Worm (Caenorhabditis elegans) whole organism, L4 larva: ENCODE data around the gene lin-9.
A peak's percentile ranks its signal among the peaks of the same experiment; 100 is the strongest.

Experiments used
- F49E8.2 ChIP-seq: sonication (generic microtip); optimal IDR thresholded peaks from 2 replicates; lab custom pipeline; 2016; ENCODE audit warnings: missing compliant biosample characterization, mild to moderate bottlenecking, missing genetic modification characterization, borderline replicate concordance
- Y5F2A.4 ChIP-seq: fragments of 200-800 bp; sonication (Bioruptor generic); optimal IDR thresholded peaks from 2 replicates; lab custom pipeline; 2018; ENCODE audit warnings: mild to moderate bottlenecking, missing genetic modification characterization, missing compliant biosample characterization
- Y75B8A.6 ChIP-seq: fragments of 200-800 bp; sonication (Bioruptor generic); IDR thresholded peaks from 2 replicates; pipeline ENCODE4 v1.3.6; 2022; ENCODE audit warnings: missing genetic modification reagents, missing genetic modification characterization, missing compliant biosample characterization
- ZK546.5 ChIP-seq, 2 experiments: sonication (generic microtip); optimal IDR thresholded peaks; 2 replicates each; lab custom pipeline; 2017; ENCODE audit warnings: missing biosample characterization in 2 of 2, missing genetic modification characterization in 2 of 2
- ama-1 ChIP-seq: fragments of 150-350 bp; optimal IDR thresholded peaks from 2 replicates; lab custom pipeline; 2014; ENCODE audit warnings: inconsistent platforms, mixed read lengths
- arid-1 ChIP-seq: fragments of 200-800 bp; sonication (Bioruptor generic); conservative IDR thresholded peaks from 2 replicates; pipeline ENCODE4 v1.3.6; 2022; ENCODE audit warnings: missing genetic modification reagents, missing genetic modification characterization, missing compliant biosample characterization
- attf-4 ChIP-seq: sonication (generic microtip); optimal IDR thresholded peaks from 3 replicates; lab custom pipeline; 2017; ENCODE audit warnings: missing biosample characterization, missing genetic modification characterization
- ceh-20 ChIP-seq: fragments of 200-800 bp; sonication (Bioruptor generic); IDR thresholded peaks from 2 replicates; pipeline ENCODE4 v1.3.6; 2022; ENCODE audit warnings: missing genetic modification reagents, missing genetic modification characterization, missing compliant biosample characterization
- ceh-32 ChIP-seq: sonication (generic microtip); optimal IDR thresholded peaks from 2 replicates; lab custom pipeline; 2016; ENCODE audit warnings: mild to moderate bottlenecking, missing genetic modification characterization, missing compliant biosample characterization; ENCODE audit not compliant: poor library complexity
- ctbp-1 ChIP-seq: fragments of 200-800 bp; sonication (Bioruptor generic); IDR thresholded peaks from 2 replicates; pipeline ENCODE4 v1.3.6; 2022; ENCODE audit warnings: missing genetic modification reagents, missing genetic modification characterization, missing compliant biosample characterization
- dve-1 ChIP-seq: sonication (generic microtip); optimal IDR thresholded peaks from 2 replicates; lab custom pipeline; 2017; ENCODE audit warnings: antibody characterized with exemption, mild to moderate bottlenecking, missing genetic modification characterization, missing compliant biosample characterization; ENCODE audit not compliant: insufficient read depth
- egl-43 ChIP-seq: fragments of 200-800 bp; sonication (Bioruptor generic); IDR thresholded peaks from 2 replicates; pipeline ENCODE4 v1.3.6; 2022; ENCODE audit warnings: missing genetic modification reagents, missing genetic modification characterization, missing compliant biosample characterization
- hif-1 ChIP-seq, 2 experiments: sonication (generic microtip); optimal IDR thresholded peaks; 2 replicates each; lab custom pipeline; 2016 to 2017; ENCODE audit warnings: missing compliant biosample characterization in 2 of 2, missing genetic modification characterization in 2 of 2, missing genetic modification reagents in 2 of 2, missing genotype in 2 of 2, mild to moderate bottlenecking in 1 of 2
- hlh-30 ChIP-seq: sonication (generic microtip); optimal IDR thresholded peaks from 2 replicates; lab custom pipeline; 2017; ENCODE audit warnings: antibody characterized with exemption, mild to moderate bottlenecking, missing genetic modification characterization, missing compliant biosample characterization; ENCODE audit not compliant: insufficient read depth
- lim-7 ChIP-seq: fragments of 200-800 bp; sonication (Bioruptor generic); IDR thresholded peaks from 2 replicates; pipeline ENCODE4 v1.3.6; 2022; ENCODE audit warnings: missing genetic modification characterization, missing compliant biosample characterization
- lin-15B ChIP-seq: fragments of 150-350 bp; sonication (generic microtip); optimal IDR thresholded peaks from 3 replicates; lab custom pipeline; 2014; ENCODE audit warnings: missing biosample characterization, missing genetic modification characterization
- lir-3 ChIP-seq: sonication (generic microtip); optimal IDR thresholded peaks from 2 replicates; lab custom pipeline; 2016; ENCODE audit warnings: mild to moderate bottlenecking, missing genetic modification characterization, missing compliant biosample characterization
- lsy-2 ChIP-seq, 2 experiments: fragments of 150-350 bp in 1 of 2; sonication (generic microtip) in 1 of 2; optimal IDR thresholded peaks; 2 replicates each; lab custom pipeline; 2014 to 2017; ENCODE audit warnings: missing biosample characterization in 2 of 2, missing genetic modification characterization in 2 of 2
- madf-5 ChIP-seq, 2 experiments: fragments of 200-800 bp; sonication (Bioruptor generic); IDR thresholded peaks; 2 replicates each; pipeline ENCODE4 v1.3.6; 2022; ENCODE audit warnings: missing compliant biosample characterization in 2 of 2, missing genetic modification characterization in 2 of 2
- madf-9 ChIP-seq: fragments of 200-800 bp; sonication (Bioruptor generic); conservative IDR thresholded peaks from 2 replicates; pipeline ENCODE4 v1.3.6; 2022; ENCODE audit warnings: missing genetic modification reagents, missing genetic modification characterization, missing compliant biosample characterization
- mdt-29 ChIP-seq: fragments of 200-800 bp; sonication (Bioruptor generic); IDR thresholded peaks from 2 replicates; pipeline ENCODE4 v1.3.6; 2022; ENCODE audit warnings: missing genetic modification reagents, missing genetic modification characterization, missing compliant biosample characterization
- mep-1 ChIP-seq: fragments of 150-350 bp; sonication (generic microtip); optimal IDR thresholded peaks from 3 replicates; lab custom pipeline; 2014; ENCODE audit warnings: missing biosample characterization, missing genetic modification characterization
- mes-2 ChIP-seq: sonication (generic microtip); optimal IDR thresholded peaks from 2 replicates; lab custom pipeline; 2016; ENCODE audit warnings: missing genotype, mild to moderate bottlenecking, missing genetic modification characterization, missing compliant biosample characterization; ENCODE audit not compliant: poor library complexity, severe bottlenecking
- mxl-3 ChIP-seq: fragments of 200-800 bp; sonication (Bioruptor generic); optimal IDR thresholded peaks from 2 replicates; lab custom pipeline; 2018; ENCODE audit warnings: mild to moderate bottlenecking, missing genetic modification characterization, missing compliant biosample characterization
- nhr-10 ChIP-seq: fragments of 150-350 bp; optimal IDR thresholded peaks from 2 replicates; lab custom pipeline; 2014; ENCODE audit warnings: missing biosample characterization, missing genetic modification characterization
- nhr-11 ChIP-seq: fragments of 150-350 bp; optimal IDR thresholded peaks from 2 replicates; lab custom pipeline; 2014; ENCODE audit warnings: missing biosample characterization, missing genetic modification characterization
- nhr-25 ChIP-seq: sonication (generic microtip); optimal IDR thresholded peaks from 2 replicates; lab custom pipeline; 2017; ENCODE audit warnings: missing genetic modification characterization, mild to moderate bottlenecking, missing compliant biosample characterization, antibody characterized with exemption, moderate library complexity, borderline replicate concordance; ENCODE audit not compliant: insufficient read depth
- nhr-28 ChIP-seq: fragments of 150-350 bp; optimal IDR thresholded peaks from 2 replicates; lab custom pipeline; 2014; ENCODE audit warnings: missing biosample characterization, missing genetic modification characterization
- nhr-6 ChIP-seq: fragments of 150-350 bp; optimal IDR thresholded peaks from 2 replicates; lab custom pipeline; 2014; ENCODE audit warnings: missing biosample characterization, missing genetic modification characterization
- nhr-76 ChIP-seq: fragments of 150-350 bp; optimal IDR thresholded peaks from 2 replicates; lab custom pipeline; 2014; ENCODE audit warnings: missing biosample characterization, missing genetic modification characterization
- nhr-77 ChIP-seq: fragments of 150-350 bp; optimal IDR thresholded peaks from 2 replicates; lab custom pipeline; 2014; ENCODE audit warnings: missing biosample characterization, missing genetic modification characterization
- php-3 ChIP-seq: fragments of 200-800 bp; sonication (Bioruptor generic); IDR thresholded peaks from 2 replicates; pipeline ENCODE4 v1.3.6; 2022; ENCODE audit warnings: missing genetic modification reagents, missing genetic modification characterization, missing compliant biosample characterization
- rbr-2 ChIP-seq: sonication (generic microtip); optimal IDR thresholded peaks from 2 replicates; lab custom pipeline; 2016; ENCODE audit warnings: missing genotype, missing genetic modification characterization, missing compliant biosample characterization
- sdz-12 ChIP-seq: fragments of 200-800 bp; sonication (Bioruptor generic); optimal IDR thresholded peaks from 2 replicates; lab custom pipeline; 2018; ENCODE audit warnings: mild to moderate bottlenecking, missing genetic modification characterization, missing compliant biosample characterization
- snpc-1.2 ChIP-seq: fragments of 200-800 bp; sonication (Bioruptor generic); IDR thresholded peaks from 2 replicates; pipeline ENCODE4 v1.3.6; 2022; ENCODE audit warnings: missing genetic modification reagents, missing genetic modification characterization, missing compliant biosample characterization
- snpc-4 ChIP-seq: fragments of 150-350 bp; optimal IDR thresholded peaks from 2 replicates; lab custom pipeline; 2014; ENCODE audit warnings: missing biosample characterization, missing genetic modification characterization
- tag-97 ChIP-seq: fragments of 200-800 bp; sonication (Bioruptor generic); IDR thresholded peaks from 2 replicates; pipeline ENCODE4 v1.3.6; 2022; ENCODE audit warnings: missing genetic modification characterization, missing compliant biosample characterization
- tra-1 ChIP-seq: fragments of 200-800 bp; sonication (Bioruptor generic); IDR thresholded peaks from 2 replicates; pipeline ENCODE4 v1.3.6; 2022; ENCODE audit warnings: missing genetic modification reagents, missing genetic modification characterization, missing compliant biosample characterization
- unc-130 ChIP-seq: sonication (generic microtip); optimal IDR thresholded peaks from 2 replicates; lab custom pipeline; 2016; ENCODE audit warnings: missing genetic modification reagents, missing genetic modification characterization, missing compliant biosample characterization
- unc-39 ChIP-seq: sonication (generic microtip); optimal IDR thresholded peaks from 2 replicates; lab custom pipeline; 2017; ENCODE audit warnings: missing biosample characterization, missing genetic modification characterization
- unc-62 ChIP-seq, 3 experiments: fragments of 150-350 bp in 1 of 3; sonication (generic microtip); optimal IDR thresholded peaks in 2 of 3; peaks in 1 of 3; 1 replicate in 1 of 3; 2 replicates in 2 of 3; lab custom pipeline; 2014 to 2017; ENCODE audit warnings: missing biosample characterization in 3 of 3, missing genetic modification characterization in 3 of 3, missing genetic modification reagents in 3 of 3, missing genotype in 1 of 3
- zag-1 ChIP-seq: fragments of 150-350 bp; optimal IDR thresholded peaks from 2 replicates; lab custom pipeline; 2014; ENCODE audit warnings: missing biosample characterization, missing genetic modification characterization
- zfp-3 ChIP-seq: fragments of 200-800 bp; sonication (Bioruptor generic); conservative IDR thresholded peaks from 2 replicates; pipeline ENCODE4 v1.3.6; 2022; ENCODE audit warnings: missing genetic modification reagents, missing genetic modification characterization, missing compliant biosample characterization
- zip-11 ChIP-seq: fragments of 200-800 bp; sonication (Bioruptor generic); IDR thresholded peaks from 2 replicates; pipeline ENCODE4 v1.3.6; 2022; ENCODE audit warnings: missing genetic modification characterization, missing compliant biosample characterization
- zip-2 ChIP-seq: fragments of 150-350 bp; optimal IDR thresholded peaks from 2 replicates; lab custom pipeline; 2014; ENCODE audit warnings: missing biosample characterization, missing genetic modification characterization
- ztf-7 ChIP-seq: fragments of 150-350 bp; optimal IDR thresholded peaks from 2 replicates; lab custom pipeline; 2014; ENCODE audit warnings: missing biosample characterization, missing genetic modification characterization

Gene lin-9

ce11 chrIII:8904044-8904443, at the start of gene lin-9 (continued):
- TF ChIP-seq ceh-20 (GFP tag; lab: Robert Waterston, UW) = peak; percentile 95
- TF ChIP-seq nhr-6 (tag; lab: Kevin White, UChicago) = peak; percentile 94
- no peak for TF ChIP-seq nhr-76 (tag; lab: Kevin White, UChicago)
- peak; percentile 83 for TF ChIP-seq ztf-7 (tag; lab: Kevin White, UChicago)
- peak; percentile 57 to 89 for TF ChIP-seq hif-1 (tag; optimal IDR thresholded peaks at IDR 0.05; lab: Kevin White, UChicago)
- TF ChIP-seq F49E8.2 (tag; lab: Kevin White, UChicago) = peak; percentile 70
- TF ChIP-seq lin-15B (tag; lab: Kevin White, UChicago) = peak; percentile 83
- TF ChIP-seq lim-7 (GFP tag; lab: Robert Waterston, UW) = no peak
- peak; percentile 97 for TF ChIP-seq ctbp-1 (GFP tag; lab: Robert Waterston, UW)
- TF ChIP-seq nhr-10 (tag; lab: Kevin White, UChicago) = peak; percentile 29
- peak; percentile 86 for TF ChIP-seq nhr-77 (tag; lab: Kevin White, UChicago)
- peak; percentile 47 for TF ChIP-seq ama-1 (lab: Kevin White, UChicago)
- peak; percentile 91 for TF ChIP-seq zfp-3 (GFP tag; lab: Robert Waterston, UW)
- no peak for TF ChIP-seq attf-4 (tag; lab: Kevin White, UChicago)
- TF ChIP-seq sdz-12 = no peak
- peak; percentile 76 for TF ChIP-seq ceh-32 (tag; lab: Kevin White, UChicago)
- peak; percentile 81 for TF ChIP-seq unc-130 (GFP tag; lab: Kevin White, UChicago)
- TF ChIP-seq dve-1 (tag; lab: Kevin White, UChicago) = peak; percentile 99
- peak; percentile 96 for TF ChIP-seq hlh-30 (tag; lab: Kevin White, UChicago)
- peak; percentile 83 for TF ChIP-seq nhr-28 (tag; lab: Kevin White, UChicago)
- TF ChIP-seq lir-3 (tag; lab: Kevin White, UChicago) = peak; percentile 23
- TF ChIP-seq mxl-3 (GFP tag; lab: Kevin White, UChicago) = peak; percentile 89
- peak; percentile 82 for TF ChIP-seq snpc-1.2 (GFP tag; lab: Robert Waterston, UW)
- no peak for TF ChIP-seq Y75B8A.6 (GFP tag; lab: Robert Waterston, UW)
- TF ChIP-seq mep-1 (tag; lab: Kevin White, UChicago) = peak; percentile 97
- no peak for TF ChIP-seq unc-39
- peak; percentile 71 for TF ChIP-seq nhr-25
- peak; percentile 94 for TF ChIP-seq rbr-2 (tag; lab: Kevin White, UChicago)
- no peak for TF ChIP-seq madf-5 (GFP tag; IDR thresholded peaks at IDR 0.05; lab: Robert Waterston, UW)
- peak; percentile 92 for TF ChIP-seq tra-1 (GFP tag; lab: Robert Waterston, UW)
- peak; percentile 86; the same call in 1 of the 2 replicates for TF ChIP-seq php-3
- peak; percentile 95 for TF ChIP-seq arid-1 (GFP tag; lab: Robert Waterston, UW)
- no peak for TF ChIP-seq snpc-4 (tag; lab: Kevin White, UChicago)
- TF ChIP-seq mdt-29 (GFP tag; lab: Robert Waterston, UW) = peak; percentile 91
- peak; percentile 3 to 98 for TF ChIP-seq unc-62 (GFP tag; optimal IDR thresholded peaks at IDR 0.05 in 1 of 2; lab: Kevin White, UChicago)
- TF ChIP-seq unc-62 (tag; optimal IDR thresholded peaks at IDR 0.05; lab: Kevin White, UChicago) = no peak
- TF ChIP-seq nhr-11 (tag; lab: Kevin White, UChicago) = peak; percentile 96
- TF ChIP-seq lsy-2 (tag; optimal IDR thresholded peaks at IDR 0.05; lab: Kevin White, UChicago) = peak; percentile 99 to 100
- TF ChIP-seq mes-2 = peak; percentile 95
- no peak for TF ChIP-seq zip-11
- peak in 1 of 2 experiments; percentile 26 for TF ChIP-seq ZK546.5 (tag; optimal IDR thresholded peaks at IDR 0.05; lab: Kevin White, UChicago)
- no peak for TF ChIP-seq tag-97 (GFP tag; lab: Robert Waterston, UW)
- peak; percentile 2 for TF ChIP-seq Y5F2A.4
- peak; percentile 93 for TF ChIP-seq egl-43 (GFP tag; lab: Robert Waterston, UW)
- no peak for TF ChIP-seq zag-1
- peak; percentile 86 for TF ChIP-seq madf-9 (GFP tag; lab: Robert Waterston, UW)
- peak; percentile 20 for TF ChIP-seq zip-2 (tag; lab: Kevin White, UChicago)
